Worm (Caenorhabditis elegans) whole organism, L4 larva: ENCODE data around the gene W01C8.5.

Source experiments
- F10B5.3 ChIP-seq: sonication (generic microtip); optimal IDR thresholded peaks from 2 replicates; lab custom pipeline; 2016; ENCODE audit warnings: mild to moderate bottlenecking, missing genetic modification characterization, missing compliant biosample characterization
- F37D6.2 ChIP-seq: sonication (generic microtip); optimal IDR thresholded peaks from 2 replicates; lab custom pipeline; 2016; ENCODE audit warnings: mild to moderate bottlenecking, missing genetic modification characterization, missing compliant biosample characterization
- Y105C5A.15 ChIP-seq: fragments of 200-800 bp; sonication (Bioruptor generic); IDR thresholded peaks from 2 replicates; pipeline ENCODE4 v1.3.6; 2022; ENCODE audit warnings: missing genetic modification characterization, missing compliant biosample characterization
- Y48G9A.11 ChIP-seq: fragments of 200-800 bp; sonication (Bioruptor generic); IDR thresholded peaks from 2 replicates; pipeline ENCODE4 v1.3.6; 2022; ENCODE audit warnings: missing genetic modification reagents, missing genetic modification characterization, missing compliant biosample characterization
- ZK337.2 ChIP-seq: fragments of 200-800 bp; sonication (Bioruptor generic); IDR thresholded peaks from 2 replicates; pipeline ENCODE4 v1.3.6; 2022; ENCODE audit warnings: missing genetic modification reagents, missing genetic modification characterization, missing compliant biosample characterization
- ZK546.5 ChIP-seq, 2 experiments: sonication (generic microtip); optimal IDR thresholded peaks; 2 replicates each; lab custom pipeline; 2017; ENCODE audit warnings: missing biosample characterization in 2 of 2, missing genetic modification characterization in 2 of 2
- aha-1 ChIP-seq: fragments of 150-350 bp; peaks from one replicate; lab custom pipeline; 2014; ENCODE audit warnings: missing biosample characterization, missing genetic modification characterization
- aly-2 ChIP-seq: sonication (generic microtip); optimal IDR thresholded peaks from 2 replicates; lab custom pipeline; 2018; ENCODE audit warnings: missing biosample characterization, missing genetic modification characterization
- arid-1 ChIP-seq: fragments of 200-800 bp; sonication (Bioruptor generic); conservative IDR thresholded peaks from 2 replicates; pipeline ENCODE4 v1.3.6; 2022; ENCODE audit warnings: missing genetic modification reagents, missing genetic modification characterization, missing compliant biosample characterization
- attf-4 ChIP-seq: sonication (generic microtip); optimal IDR thresholded peaks from 3 replicates; lab custom pipeline; 2017; ENCODE audit warnings: missing biosample characterization, missing genetic modification characterization
- ceh-28 ChIP-seq: fragments of 150-350 bp; optimal IDR thresholded peaks from 2 replicates; lab custom pipeline; 2014; ENCODE audit warnings: missing biosample characterization, missing genetic modification reagents, missing genetic modification characterization
- ceh-62 ChIP-seq: sonication (generic microtip); optimal IDR thresholded peaks from 2 replicates; lab custom pipeline; 2017; ENCODE audit warnings: missing biosample characterization, missing genetic modification characterization
- ceh-82 ChIP-seq: sonication (generic microtip); optimal IDR thresholded peaks from 2 replicates; lab custom pipeline; 2017; ENCODE audit warnings: missing biosample characterization, missing genetic modification characterization
- ctbp-1 ChIP-seq: fragments of 200-800 bp; sonication (Bioruptor generic); IDR thresholded peaks from 2 replicates; pipeline ENCODE4 v1.3.6; 2022; ENCODE audit warnings: missing genetic modification reagents, missing genetic modification characterization, missing compliant biosample characterization
- dmd-6 ChIP-seq: fragments of 200-800 bp; sonication (Bioruptor generic); IDR thresholded peaks from 2 replicates; pipeline ENCODE4 v1.3.6; 2022; ENCODE audit warnings: missing genetic modification reagents, missing genetic modification characterization, missing compliant biosample characterization
- dmd-8 ChIP-seq: fragments of 200-800 bp; sonication (Bioruptor generic); IDR thresholded peaks from 2 replicates; pipeline ENCODE4 v1.3.6; 2022; ENCODE audit warnings: missing genetic modification characterization, missing compliant biosample characterization
- dve-1 ChIP-seq: sonication (generic microtip); optimal IDR thresholded peaks from 2 replicates; lab custom pipeline; 2017; ENCODE audit warnings: antibody characterized with exemption, mild to moderate bottlenecking, missing genetic modification characterization, missing compliant biosample characterization; ENCODE audit not compliant: insufficient read depth
- egl-43 ChIP-seq: fragments of 200-800 bp; sonication (Bioruptor generic); IDR thresholded peaks from 2 replicates; pipeline ENCODE4 v1.3.6; 2022; ENCODE audit warnings: missing genetic modification reagents, missing genetic modification characterization, missing compliant biosample characterization
- fkh-10 ChIP-seq: fragments of 150-350 bp; optimal IDR thresholded peaks from 2 replicates; lab custom pipeline; 2014; ENCODE audit warnings: missing biosample characterization, missing genetic modification reagents, missing genetic modification characterization
- gei-8 ChIP-seq: fragments of 200-800 bp; sonication (Bioruptor generic); optimal IDR thresholded peaks from 2 replicates; lab custom pipeline; 2018; ENCODE audit warnings: mild to moderate bottlenecking, missing genetic modification characterization, missing compliant biosample characterization
- hlh-11 ChIP-seq: fragments of 200-800 bp; sonication (Bioruptor generic); optimal IDR thresholded peaks from 2 replicates; lab custom pipeline; 2018; ENCODE audit warnings: mild to moderate bottlenecking, missing genetic modification characterization, missing compliant biosample characterization
- hlh-30 ChIP-seq: sonication (generic microtip); optimal IDR thresholded peaks from 2 replicates; lab custom pipeline; 2017; ENCODE audit warnings: antibody characterized with exemption, mild to moderate bottlenecking, missing genetic modification characterization, missing compliant biosample characterization; ENCODE audit not compliant: insufficient read depth
- lin-15B ChIP-seq: fragments of 150-350 bp; sonication (generic microtip); optimal IDR thresholded peaks from 3 replicates; lab custom pipeline; 2014; ENCODE audit warnings: missing biosample characterization, missing genetic modification characterization
- lin-29 ChIP-seq: fragments of 200-800 bp; sonication (Bioruptor generic); IDR thresholded peaks from 2 replicates; pipeline ENCODE4 v1.3.6; 2022; ENCODE audit warnings: missing genetic modification reagents, missing genetic modification characterization, missing compliant biosample characterization
- lin-38 ChIP-seq: fragments of 200-800 bp; sonication (Bioruptor generic); IDR thresholded peaks from 2 replicates; pipeline ENCODE4 v1.3.6; 2022; ENCODE audit warnings: missing genetic modification reagents, missing genetic modification characterization, missing compliant biosample characterization
- lin-39 ChIP-seq: fragments of 150-350 bp; optimal IDR thresholded peaks from 2 replicates; lab custom pipeline; 2014; ENCODE audit warnings: missing biosample characterization, missing genetic modification reagents, missing genetic modification characterization
- lsy-2 ChIP-seq, 2 experiments: fragments of 150-350 bp in 1 of 2; sonication (generic microtip) in 1 of 2; optimal IDR thresholded peaks; 2 replicates each; lab custom pipeline; 2014 to 2017; ENCODE audit warnings: missing biosample characterization in 2 of 2, missing genetic modification characterization in 2 of 2
- madf-5 ChIP-seq, 2 experiments: fragments of 200-800 bp; sonication (Bioruptor generic); IDR thresholded peaks; 2 replicates each; pipeline ENCODE4 v1.3.6; 2022; ENCODE audit warnings: missing compliant biosample characterization in 2 of 2, missing genetic modification characterization in 2 of 2
- madf-9 ChIP-seq: fragments of 200-800 bp; sonication (Bioruptor generic); conservative IDR thresholded peaks from 2 replicates; pipeline ENCODE4 v1.3.6; 2022; ENCODE audit warnings: missing genetic modification reagents, missing genetic modification characterization, missing compliant biosample characterization
- mep-1 ChIP-seq: fragments of 150-350 bp; sonication (generic microtip); optimal IDR thresholded peaks from 3 replicates; lab custom pipeline; 2014; ENCODE audit warnings: missing biosample characterization, missing genetic modification characterization
- mes-2 ChIP-seq: sonication (generic microtip); optimal IDR thresholded peaks from 2 replicates; lab custom pipeline; 2016; ENCODE audit warnings: missing genotype, mild to moderate bottlenecking, missing genetic modification characterization, missing compliant biosample characterization; ENCODE audit not compliant: poor library complexity, severe bottlenecking
- mxl-2 ChIP-seq: fragments of 200-800 bp; sonication (Bioruptor generic); conservative IDR thresholded peaks from 2 replicates; pipeline ENCODE4 v1.3.6; 2022; ENCODE audit warnings: missing genetic modification reagents, missing genetic modification characterization, missing compliant biosample characterization
- mxl-3 ChIP-seq: fragments of 200-800 bp; sonication (Bioruptor generic); optimal IDR thresholded peaks from 2 replicates; lab custom pipeline; 2018; ENCODE audit warnings: mild to moderate bottlenecking, missing genetic modification characterization, missing compliant biosample characterization
- nhr-11 ChIP-seq: fragments of 150-350 bp; optimal IDR thresholded peaks from 2 replicates; lab custom pipeline; 2014; ENCODE audit warnings: missing biosample characterization, missing genetic modification characterization
- nhr-25 ChIP-seq: sonication (generic microtip); optimal IDR thresholded peaks from 2 replicates; lab custom pipeline; 2017; ENCODE audit warnings: missing genetic modification characterization, mild to moderate bottlenecking, missing compliant biosample characterization, antibody characterized with exemption, moderate library complexity, borderline replicate concordance; ENCODE audit not compliant: insufficient read depth
- nhr-28 ChIP-seq: fragments of 150-350 bp; optimal IDR thresholded peaks from 2 replicates; lab custom pipeline; 2014; ENCODE audit warnings: missing biosample characterization, missing genetic modification characterization
- nhr-42 ChIP-seq: fragments of 200-800 bp; sonication (Bioruptor generic); IDR thresholded peaks from 2 replicates; pipeline ENCODE4 v1.3.6; 2022; ENCODE audit warnings: missing genetic modification characterization, missing compliant biosample characterization
- nhr-48 ChIP-seq: sonication (generic microtip); optimal IDR thresholded peaks from 2 replicates; lab custom pipeline; 2016; ENCODE audit warnings: mild to moderate bottlenecking, missing genetic modification characterization, missing compliant biosample characterization
- pqm-1 ChIP-seq: sonication (generic microtip); optimal IDR thresholded peaks from 2 replicates; lab custom pipeline; 2017; ENCODE audit warnings: missing biosample characterization, missing genetic modification characterization
- rbr-2 ChIP-seq: sonication (generic microtip); optimal IDR thresholded peaks from 2 replicates; lab custom pipeline; 2016; ENCODE audit warnings: missing genotype, missing genetic modification characterization, missing compliant biosample characterization
- snpc-1.2 ChIP-seq: fragments of 200-800 bp; sonication (Bioruptor generic); IDR thresholded peaks from 2 replicates; pipeline ENCODE4 v1.3.6; 2022; ENCODE audit warnings: missing genetic modification reagents, missing genetic modification characterization, missing compliant biosample characterization
- spr-1 ChIP-seq: sonication (generic microtip); optimal IDR thresholded peaks from 2 replicates; lab custom pipeline; 2016; ENCODE audit warnings: mild to moderate bottlenecking, missing genetic modification characterization, missing compliant biosample characterization
- ztf-11 ChIP-seq: fragments of 150-350 bp; optimal IDR thresholded peaks from 2 replicates; lab custom pipeline; 2014; ENCODE audit warnings: missing biosample characterization, missing genetic modification characterization

The W01C8.5 gene

ce11 chrX:5663537-5663936 lies 33.6 kb downstream of the W01C8.5 start, which contains the start of gene egl-13:
Gene egl-13 (plus strand): TSS chrX:5663837.
- no peak for TF ChIP-seq lin-15B (tag; lab: Kevin White, UChicago)
- TF ChIP-seq aly-2 (tag; lab: Kevin White, UChicago): no peak
- no peak for TF ChIP-seq madf-9
- no peak for TF ChIP-seq ceh-28
- TF ChIP-seq ztf-11 (tag; lab: Kevin White, UChicago): no peak
- TF ChIP-seq F10B5.3 (tag; lab: Kevin White, UChicago): no peak
- no peak for TF ChIP-seq F37D6.2 (tag; lab: Kevin White, UChicago)
- TF ChIP-seq gei-8 (GFP tag; lab: Kevin White, UChicago): no peak
- TF ChIP-seq aha-1 (tag; lab: Kevin White, UChicago): no peak
- no peak for TF ChIP-seq nhr-48 (tag; lab: Kevin White, UChicago)
- TF ChIP-seq ZK546.5 (tag; optimal IDR thresholded peaks at IDR 0.05; lab: Kevin White, UChicago): no peak
- TF ChIP-seq Y48G9A.11 (GFP tag; lab: Robert Waterston, UW): no peak
- no peak for TF ChIP-seq fkh-10 (GFP tag; lab: Kevin White, UChicago)
- TF ChIP-seq nhr-42: no peak
- no peak for TF ChIP-seq arid-1
- no peak for TF ChIP-seq ZK337.2 (GFP tag; lab: Robert Waterston, UW)
- no peak for TF ChIP-seq hlh-11
- TF ChIP-seq lin-29 (GFP tag; lab: Robert Waterston, UW): no peak
- no peak for TF ChIP-seq madf-5 (GFP tag; IDR thresholded peaks at IDR 0.05; lab: Robert Waterston, UW)
- no peak for TF ChIP-seq lin-39 (tag; lab: Kevin White, UChicago)
- TF ChIP-seq, all 104 proteins: peak for 0

- no peak for TF ChIP-seq lsy-2 (tag; optimal IDR thresholded peaks at IDR 0.05; lab: Kevin White, UChicago)
- TF ChIP-seq nhr-48 (tag; lab: Kevin White, UChicago): peak; percentile 53
- no peak for TF ChIP-seq rbr-2
- peak; percentile 27 for TF ChIP-seq spr-1 (tag; lab: Kevin White, UChicago)
- TF ChIP-seq hlh-11: peak; percentile 30
- no peak for TF ChIP-seq mes-2 (tag; lab: Kevin White, UChicago)
- TF ChIP-seq mxl-3 (GFP tag; lab: Kevin White, UChicago): peak; percentile 51
These were observed 35.9 kb downstream of the W01C8.5 start for ce11 chrX:5661179-5661578.

ce11 chrX:5659614-5660013 lies 37.5 kb downstream of the W01C8.5 start, which contains the start of gene T22B7.22:
Gene T22B7.22 (plus strand): TSS chrX:5659967.
- TF ChIP-seq dmd-6 (GFP tag; lab: Robert Waterston, UW) (no peak), aha-1 (tag; lab: Kevin White, UChicago) (peak; percentile 17), Y105C5A.15 (GFP tag; lab: Robert Waterston, UW) (no peak), mxl-3 (GFP tag; lab: Kevin White, UChicago) (peak; percentile 23), nhr-28 (tag; lab: Kevin White, UChicago) (peak; percentile 44), snpc-1.2 (no peak), mep-1 (tag; lab: Kevin White, UChicago) (peak; percentile 40), nhr-25 (tag; lab: Kevin White, UChicago) (peak; percentile 25), hlh-30 (peak; percentile 43), egl-43 (GFP tag; lab: Robert Waterston, UW) (no peak)
- TF ChIP-seq, all 104 proteins: peak for 6

- TF ChIP-seq aha-1 (tag; lab: Kevin White, UChicago) (peak; percentile 68), ceh-82 (tag; lab: Kevin White, UChicago) (no peak)
These were observed 41.5 kb downstream of the W01C8.5 start for ce11 chrX:5655601-5656000.

ce11 chrX:5653813-5654212 lies 43.3 kb downstream of the W01C8.5 start, which contains the start of gene T22B7.7:
Gene T22B7.7 (minus strand): TSS chrX:5654074.
- TF ChIP-seq aly-2 (tag; lab: Kevin White, UChicago) (no peak), gei-8 (GFP tag; lab: Kevin White, UChicago) (peak; percentile 43), hlh-30 (peak; percentile 80), lin-38 (GFP tag; lab: Robert Waterston, UW) (no peak), pqm-1 (tag; lab: Kevin White, UChicago) (peak; percentile 42), nhr-48 (tag; lab: Kevin White, UChicago) (peak; percentile 79), lsy-2 (tag; optimal IDR thresholded peaks at IDR 0.05; lab: Kevin White, UChicago) (no peak), dmd-8 (no peak), nhr-11 (tag; lab: Kevin White, UChicago) (peak; percentile 31), ceh-62 (tag; lab: Kevin White, UChicago) (no peak), attf-4 (tag; lab: Kevin White, UChicago) (no peak), mxl-2 (GFP tag; lab: Robert Waterston, UW) (peak; percentile 92), Y48G9A.11 (GFP tag; lab: Robert Waterston, UW) (no peak), dve-1 (tag; lab: Kevin White, UChicago) (peak; percentile 64), lin-29 (GFP tag; lab: Robert Waterston, UW) (no peak), snpc-1.2 (no peak), F10B5.3 (tag; lab: Kevin White, UChicago) (no peak), madf-9 (no peak), ctbp-1 (GFP tag; lab: Robert Waterston, UW) (no peak)
